Fruit fly (Drosophila melanogaster): ENCODE measurements around the gene Spn31A.

The Spn31A gene

dm6 chr2L:10035786-10036364 lies 24.7 kb upstream of the Spn31A start:
- TF ChIP-seq Blimp-1 (GFP tag; optimal IDR thresholded peaks at IDR 0.05) (peak; percentile 51), Hr51 (GFP tag; optimal IDR thresholded peaks at IDR 0.05) (peak in 1 of 2 experiments; percentile 33), CG12391 (tag; optimal IDR thresholded peaks at IDR 0.05) (no peak), E2f2 (GFP tag; IDR thresholded peaks at IDR 0.05) (no peak), Sox102F (GFP tag; optimal IDR thresholded peaks at IDR 0.05) (peak; percentile 12), chinmo (GFP tag; IDR thresholded peaks at IDR 0.05; ENCODE audit: partially characterized antibody) (0 out of 4 replicates have a peak, but pooled peaks have one; percentile 60), Ets65A (GFP tag) (peak; percentile 14), CG6654 (GFP tag; optimal IDR thresholded peaks at IDR 0.05) (no peak), Drgx (GFP tag; IDR thresholded peaks at IDR 0.05) (peak; percentile 39)

DNA sequence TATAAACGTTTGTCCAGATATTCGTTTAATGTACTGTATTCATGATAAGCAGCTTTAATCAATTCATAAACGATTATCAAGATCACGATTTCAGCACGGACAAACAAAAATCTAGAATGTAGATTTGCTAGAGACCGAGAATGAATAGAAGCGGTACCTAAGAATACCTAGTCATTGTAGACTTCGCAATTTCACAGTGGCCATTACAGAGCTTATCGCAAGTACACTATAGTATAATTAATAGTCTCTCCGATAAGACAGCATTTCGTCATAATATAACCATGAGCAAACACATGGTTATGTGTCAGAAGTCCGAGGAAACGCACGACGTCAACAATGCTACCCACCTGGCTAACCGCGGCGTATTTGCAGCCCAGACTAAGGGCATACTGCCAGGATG lies 11.3 kb upstream of the Spn31A start, which contains the start of gene CG33301:
Gene CG33301 (plus strand): TSS at position 301 of the 400 bp plus-strand sequence.
- TF ChIP-seq exex (tag; optimal IDR thresholded peaks at IDR 0.05) (peak; percentile 33), pita (GFP tag; optimal IDR thresholded peaks at IDR 0.05) (no peak)

DNA sequence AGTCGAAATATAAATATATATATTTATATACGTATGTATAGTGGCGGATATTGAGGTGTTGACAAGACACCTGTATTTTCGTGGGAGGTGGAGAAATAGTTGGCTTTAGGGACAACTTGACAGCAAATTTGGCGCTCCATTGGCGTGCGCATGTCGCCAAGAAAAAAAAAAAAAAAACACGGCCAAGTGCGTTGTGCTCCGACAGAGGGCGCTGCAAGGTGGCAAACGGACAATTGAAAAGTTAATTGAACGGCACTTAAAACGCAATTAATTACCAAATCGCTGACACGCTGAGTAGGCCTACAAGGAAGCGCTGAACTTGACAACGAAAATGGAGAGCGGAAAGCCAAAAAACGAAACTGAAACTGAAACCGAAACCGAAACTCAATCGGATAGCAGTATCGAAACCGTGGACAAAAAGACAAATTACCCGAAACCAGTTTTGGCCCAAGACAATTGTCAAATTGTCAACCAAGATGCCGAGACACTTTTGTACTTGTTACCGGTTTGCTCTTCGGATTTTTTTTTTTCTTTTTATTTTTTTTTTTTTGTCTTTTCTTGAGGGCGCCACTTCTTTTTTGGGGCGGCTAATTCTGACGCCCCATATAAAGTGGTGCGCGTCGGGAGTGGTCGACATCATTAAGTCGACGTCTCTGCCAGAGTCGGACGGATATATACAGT lies 6.9 kb upstream of the Spn31A start, which contains the start of gene Cpr31A:
Gene Cpr31A (plus strand): TSS at position 631 of the 681 bp plus-strand sequence.
- TF ChIP-seq Blimp-1 (GFP tag; optimal IDR thresholded peaks at IDR 0.05) = peak; percentile 65
- TF ChIP-seq CrebB (tag; optimal IDR thresholded peaks at IDR 0.05) = no peak
- peak; percentile 70 for TF ChIP-seq ewg (GFP tag; optimal IDR thresholded peaks at IDR 0.05)
- TF ChIP-seq CG32772 (GFP tag; IDR thresholded peaks at IDR 0.05) = peak; percentile 33; the same call in 1 of the 2 replicates
- TF ChIP-seq Hmr (GFP tag; optimal IDR thresholded peaks at IDR 0.05) = no peak
- TF ChIP-seq Awh (GFP tag; IDR thresholded peaks at IDR 0.05) = peak; percentile 8; the same call in 1 of the 2 replicates
- peak; percentile 83 for TF ChIP-seq CTCF (GFP tag; optimal IDR thresholded peaks at IDR 0.05)

DNA sequence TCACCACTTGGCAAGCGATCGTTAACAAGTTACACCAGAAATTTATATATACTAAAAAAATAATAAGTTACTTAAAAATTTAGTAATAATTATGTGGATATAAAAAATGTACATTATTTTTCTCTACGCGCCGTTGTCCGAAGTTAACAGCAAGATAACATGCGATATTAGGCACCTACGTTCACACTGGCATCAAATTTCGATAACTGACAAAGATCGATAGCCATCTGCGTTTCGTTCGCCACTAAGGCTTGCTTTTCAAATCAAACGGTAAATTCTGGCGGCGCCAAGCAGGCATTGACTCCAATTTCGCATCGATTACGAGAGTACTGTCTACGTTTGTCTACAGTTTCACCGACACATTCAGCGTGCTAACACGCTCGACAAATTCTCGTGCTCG lies 3.9 kb upstream of the Spn31A start, which contains the start of gene Pen:
Gene Pen (plus strand): TSS at position 196 of the 400 bp plus-strand sequence.
- TF ChIP-seq CG34376 (GFP tag; optimal IDR thresholded peaks at IDR 0.05) (no peak), CG2129 (GFP tag; IDR thresholded peaks at IDR 0.05; ENCODE audit: partially characterized antibody) (0 out of 2 replicates have a peak, but pooled peaks have one; percentile 27), HLH4C (GFP tag; IDR thresholded peaks at IDR 0.05; ENCODE audit: partially characterized antibody) (peak; percentile 53), pfk (GFP tag; optimal IDR thresholded peaks at IDR 0.05) (no peak), CG13287 (GFP tag; IDR thresholded peaks at IDR 0.05; ENCODE audit: partially characterized antibody) (peak; percentile 78), CG7963 (GFP tag; IDR thresholded peaks at IDR 0.05; ENCODE audit: partially characterized antibody) (peak; percentile 69), stwl (tag; optimal IDR thresholded peaks at IDR 0.05) (peak; percentile 38), row (GFP tag; IDR thresholded peaks at IDR 0.05) (0 out of 3 replicates have a peak, but pooled peaks have one; percentile 18), Lhr (GFP tag; optimal IDR thresholded peaks at IDR 0.05) (peak; percentile 36), CG14710 (tag; optimal IDR thresholded peaks at IDR 0.05) (peak; percentile 37), ham (GFP tag; IDR thresholded peaks at IDR 0.05) (no peak), CG30403 (GFP tag; optimal IDR thresholded peaks at IDR 0.05) (no peak), vnd (GFP tag; IDR thresholded peaks at IDR 0.05; ENCODE audit: partially characterized antibody) (peak; percentile 47; the same call in 2 of the 3 replicates), CG10267 (tag; optimal IDR thresholded peaks at IDR 0.05) (peak; percentile 24), B-H2 (GFP tag; optimal IDR thresholded peaks at IDR 0.05) (no peak), CG11398 (GFP tag; optimal IDR thresholded peaks at IDR 0.05) (no peak), org-1 (GFP tag; optimal IDR thresholded peaks at IDR 0.05) (no peak), sens (GFP tag) (no peak), dati (GFP tag; IDR thresholded peaks at IDR 0.05) (no peak), pnt (GFP tag; optimal IDR thresholded peaks at IDR 0.05) (no peak), nau (GFP tag; optimal IDR thresholded peaks at IDR 0.05) (no peak), ato (GFP tag; IDR thresholded peaks at IDR 0.05; ENCODE audit: partially characterized antibody) (peak; percentile 49; the same call in 1 of the 2 replicates), E2f2 (GFP tag; IDR thresholded peaks at IDR 0.05) (peak; percentile 90), CG10431 (GFP tag; optimal IDR thresholded peaks at IDR 0.05) (no peak), Drgx (GFP tag; IDR thresholded peaks at IDR 0.05) (no peak), ranshi (GFP tag; IDR thresholded peaks at IDR 0.05) (no peak), Fer2 (tag; optimal IDR thresholded peaks at IDR 0.05) (no peak)
